Worm (Caenorhabditis elegans) whole organism, L4/young adult: ENCODE measurements around the gene srb-17.

Experiments used
- dao-5 ChIP-seq: sonication (generic microtip); optimal IDR thresholded peaks from 2 replicates; lab custom pipeline; 2016; ENCODE audit warnings: missing genotype, missing genetic modification characterization, moderate library complexity, missing compliant biosample characterization
- him-1 ChIP-seq: sonication (generic microtip); optimal IDR thresholded peaks from 2 replicates; lab custom pipeline; 2016; ENCODE audit warnings: missing genotype, missing genetic modification reagents, missing genetic modification characterization, missing compliant biosample characterization

- TF ChIP-seq him-1 (tag; lab: Kevin White, UChicago) (peak; percentile 68), dao-5 (tag; lab: Kevin White, UChicago) (no peak)
Measured at ce11 chrIV:10481695-10482094, 24.7 kb upstream of the srb-17 start, which contains the start of gene egl-21.
